Fruit fly (Drosophila melanogaster): ENCODE data around the gene Jig.
A peak's percentile ranks its signal among the peaks of the same experiment; 100 is the strongest.

Jig gene

dm6 chr3R:14608892-14609692 is 48.4 kb downstream of the Jig start, which contains the start of gene CG14853 (continued):
- TF ChIP-seq CG11695 (GFP tag; IDR thresholded peaks at IDR 0.05) (peak; percentile 72), CG2116 (GFP tag; optimal IDR thresholded peaks at IDR 0.05) (peak; percentile 53), YL-1 (GFP tag; optimal IDR thresholded peaks at IDR 0.05) (peak; percentile 9), Ets65A (GFP tag) (peak; percentile 79), GATAe (GFP tag; conservative IDR thresholded peaks at IDR 0.05) (no peak), ssp (GFP tag; IDR thresholded peaks at IDR 0.05) (peak; percentile 63), unpg (GFP tag; optimal IDR thresholded peaks at IDR 0.05) (peak; percentile 65), psq (GFP tag; optimal IDR thresholded peaks at IDR 0.05) (peak; percentile 56), Stat92E (GFP tag; optimal IDR thresholded peaks at IDR 0.05) (no peak), Side (GFP tag; optimal IDR thresholded peaks at IDR 0.05) (no peak), CG3838 (GFP tag; optimal IDR thresholded peaks at IDR 0.05) (peak; percentile 43), hbn (GFP tag; IDR thresholded peaks at IDR 0.05; ENCODE audit: partially characterized antibody) (no peak), CG30431 (GFP tag; optimal IDR thresholded peaks at IDR 0.05) (peak; percentile 56), CG2889 (GFP tag; IDR thresholded peaks at IDR 0.05) (peak; percentile 54; the same call in 2 of the 3 replicates), sqz (GFP tag; optimal IDR thresholded peaks at IDR 0.05) (peak; percentile 50), Elba2 (GFP tag; optimal IDR thresholded peaks at IDR 0.05) (no peak), trem (tag; optimal IDR thresholded peaks at IDR 0.05) (peak; percentile 18), CG3726 (GFP tag; IDR thresholded peaks at IDR 0.05) (no peak), Taf1 (GFP tag; IDR thresholded peaks at IDR 0.05) (no peak), CG18619 (GFP tag; optimal IDR thresholded peaks at IDR 0.05) (peak; percentile 73), CG10147 (GFP tag; optimal IDR thresholded peaks at IDR 0.05) (no peak), danr (GFP tag; IDR thresholded peaks at IDR 0.05) (0 out of 2 replicates have a peak, but pooled peaks have one; percentile 21), CG8359 (GFP tag; optimal IDR thresholded peaks at IDR 0.05; ENCODE audit: borderline replicate concordance) (peak; percentile 32), CG17829 (tag; optimal IDR thresholded peaks at IDR 0.05) (peak; percentile 84), eve (GFP tag; optimal IDR thresholded peaks at IDR 0.05) (peak in 1 of 2 experiments; percentile 68), org-1 (GFP tag; optimal IDR thresholded peaks at IDR 0.05) (peak; percentile 31), bowl (GFP tag; IDR thresholded peaks at IDR 0.05) (peak; percentile 61; the same call in 1 of the 2 replicates), CG3281 (GFP tag; optimal IDR thresholded peaks at IDR 0.05) (peak; percentile 59), otp (GFP tag; IDR thresholded peaks at IDR 0.05) (peak; percentile 40), Meics (GFP tag; optimal IDR thresholded peaks at IDR 0.05) (peak; percentile 77), ara (GFP tag; IDR thresholded peaks at IDR 0.05) (peak; percentile 49; the same call in 1 of the 2 replicates), Hmx (GFP tag; optimal IDR thresholded peaks at IDR 0.05) (no peak), CG8089 (GFP tag; optimal IDR thresholded peaks at IDR 0.05) (peak; percentile 56), eyg (GFP tag; optimal IDR thresholded peaks at IDR 0.05) (peak; percentile 4), klu (GFP tag; IDR thresholded peaks at IDR 0.05) (peak; percentile 44; the same call in 1 of the 2 replicates), CG16863 (GFP tag; optimal IDR thresholded peaks at IDR 0.05) (peak; percentile 7), Hmr (GFP tag; optimal IDR thresholded peaks at IDR 0.05) (peak; percentile 68), repo (GFP tag; optimal IDR thresholded peaks at IDR 0.05) (no peak), fd3F (GFP tag; optimal IDR thresholded peaks at IDR 0.05) (peak; percentile 81), Dek (tag; optimal IDR thresholded peaks at IDR 0.05) (peak; percentile 77), CoRest (tag; optimal IDR thresholded peaks at IDR 0.05) (peak; percentile 94), pb (GFP tag; optimal IDR thresholded peaks at IDR 0.05) (peak; percentile 40), CG34376 (GFP tag; optimal IDR thresholded peaks at IDR 0.05) (peak; percentile 74), CG17359 (tag; optimal IDR thresholded peaks at IDR 0.05) (peak; percentile 84), CG13296 (GFP tag; optimal IDR thresholded peaks at IDR 0.05) (peak; percentile 79), CG8290 (GFP tag; optimal IDR thresholded peaks at IDR 0.05) (peak; percentile 15), CG8290 (tag; optimal IDR thresholded peaks at IDR 0.05) (peak; percentile 50 to 82), ATbp (GFP tag; optimal IDR thresholded peaks at IDR 0.05) (peak; percentile 76), CG12744 (GFP tag; optimal IDR thresholded peaks at IDR 0.05) (peak; percentile 47)
